Fruit fly (Drosophila melanogaster) whole organism, embryonic: ENCODE data around the gene CG34238.

Experiments used
- Bteb2 ChIP-seq: fragments of 200-800 bp; sonication (Bioruptor generic); optimal IDR thresholded peaks from 2 replicates; lab custom pipeline; 2016; ENCODE audit warnings: missing biosample characterization, missing genetic modification characterization
- CG10147 ChIP-seq: fragments of 200-800 bp; sonication (Bioruptor generic); optimal IDR thresholded peaks from 2 replicates; lab custom pipeline; 2019; ENCODE audit warnings: missing biosample characterization, mild to moderate bottlenecking, missing genetic modification characterization, moderate library complexity
- CG11723 ChIP-seq: fragments of 200-800 bp; sonication (Bioruptor generic); optimal IDR thresholded peaks from 2 replicates; lab custom pipeline; 2017; ENCODE audit warnings: missing biosample characterization, mild to moderate bottlenecking, missing genetic modification characterization
- CG1233 ChIP-seq: fragments of 200-800 bp; sonication (Bioruptor generic); optimal IDR thresholded peaks from 4 replicates; lab custom pipeline; 2018; ENCODE audit warnings: missing biosample characterization, mild to moderate bottlenecking, missing genetic modification characterization
- CG12769 ChIP-seq: fragments of 200-800 bp; sonication (Bioruptor generic); optimal IDR thresholded peaks from 2 replicates; lab custom pipeline; 2019; ENCODE audit warnings: missing biosample characterization, mild to moderate bottlenecking, missing genetic modification characterization, moderate library complexity
- CG13123 ChIP-seq: fragments of 200-800 bp; sonication (Bioruptor generic); optimal IDR thresholded peaks from 2 replicates; lab custom pipeline; 2016; ENCODE audit warnings: missing biosample characterization, missing genetic modification characterization
- CG13287 ChIP-seq: fragments of 200-800 bp; sonication (Bioruptor generic); IDR thresholded peaks from 2 replicates; pipeline ENCODE4 v1.3.6; 2022; ENCODE audit warnings: missing biosample characterization, missing genetic modification characterization; ENCODE audit not compliant: partially characterized antibody
- CG13894 ChIP-seq: fragments of 200-800 bp; sonication (Bioruptor generic); optimal IDR thresholded peaks from 3 replicates; lab custom pipeline; 2018; ENCODE audit warnings: missing biosample characterization, mild to moderate bottlenecking, missing genetic modification characterization, moderate library complexity
- CG15073 ChIP-seq: fragments of 200-800 bp; sonication (Bioruptor generic); optimal IDR thresholded peaks from 2 replicates; lab custom pipeline; 2016; ENCODE audit warnings: missing biosample characterization, missing genetic modification characterization
- CG15269 ChIP-seq: fragments of 200-800 bp; sonication (Bioruptor generic); optimal IDR thresholded peaks from 2 replicates; lab custom pipeline; 2018; ENCODE audit warnings: missing biosample characterization, mild to moderate bottlenecking, missing genetic modification characterization, moderate library complexity
- CG17829 ChIP-seq: fragments of 200-800 bp; optimal IDR thresholded peaks from 2 replicates; lab custom pipeline; 2019; ENCODE audit warnings: missing biosample characterization, mild to moderate bottlenecking, missing genetic modification characterization, moderate library complexity
- CG18262 ChIP-seq: fragments of 200-800 bp; optimal IDR thresholded peaks from 3 replicates; lab custom pipeline; 2019; ENCODE audit warnings: missing biosample characterization, mild to moderate bottlenecking, missing genetic modification characterization, moderate library complexity
- CG18599 ChIP-seq: fragments of 200-800 bp; sonication (Bioruptor generic); optimal IDR thresholded peaks from 3 replicates; lab custom pipeline; 2017; ENCODE audit warnings: missing biosample characterization, missing genetic modification characterization, mild to moderate bottlenecking, moderate library complexity, missing genetic modification reagents
- CG2199 ChIP-seq: fragments of 200-800 bp; sonication (Bioruptor generic); IDR thresholded peaks from 3 replicates; pipeline ENCODE4 v1.3.6; 2022; ENCODE audit warnings: missing biosample characterization, missing genetic modification characterization
- CG3065 ChIP-seq: fragments of 200-800 bp; sonication (Bioruptor generic); optimal IDR thresholded peaks from 2 replicates; lab custom pipeline; 2016; ENCODE audit warnings: missing biosample characterization, missing genetic modification characterization
- CG31441 ChIP-seq: fragments of 200-800 bp; sonication (Bioruptor generic); IDR thresholded peaks from 2 replicates; pipeline ENCODE4 v1.3.6; 2022; ENCODE audit warnings: missing biosample characterization, missing genetic modification characterization
- CG32772 ChIP-seq: fragments of 200-800 bp; sonication (Bioruptor generic); IDR thresholded peaks from 2 replicates; pipeline ENCODE4 v1.3.6; 2022; ENCODE audit warnings: missing biosample characterization, missing genetic modification characterization
- CG3847 ChIP-seq: fragments of 200-800 bp; sonication (Bioruptor generic); IDR thresholded peaks from 2 replicates; pipeline ENCODE4 v1.3.6; 2022; ENCODE audit warnings: missing biosample characterization, missing genetic modification characterization
- CG7556 ChIP-seq: fragments of 200-800 bp; sonication (Bioruptor generic); optimal IDR thresholded peaks from 2 replicates; lab custom pipeline; 2017; ENCODE audit warnings: missing biosample characterization, mild to moderate bottlenecking, missing genetic modification characterization
- CG7745 ChIP-seq: fragments of 200-800 bp; sonication (Bioruptor generic); optimal IDR thresholded peaks from 2 replicates; lab custom pipeline; 2018; ENCODE audit warnings: missing biosample characterization, mild to moderate bottlenecking, missing genetic modification characterization, moderate library complexity
- CG8359 ChIP-seq: fragments of 200-800 bp; sonication (Bioruptor generic); optimal IDR thresholded peaks from 2 replicates; lab custom pipeline; 2017; ENCODE audit warnings: missing biosample characterization, mild to moderate bottlenecking, missing genetic modification characterization, borderline replicate concordance
- Dbx ChIP-seq: fragments of 200-800 bp; sonication (Bioruptor generic); IDR thresholded peaks from 3 replicates; pipeline ENCODE4 v1.3.6; 2022; ENCODE audit warnings: missing biosample characterization, missing genetic modification characterization
- Doc2 ChIP-seq: fragments of 200-800 bp; sonication (Bioruptor generic); IDR thresholded peaks from 2 replicates; pipeline ENCODE4 v1.3.6; 2022; ENCODE audit warnings: missing biosample characterization, missing genetic modification characterization
- Elba2 ChIP-seq: fragments of 200-800 bp; sonication (Bioruptor generic); optimal IDR thresholded peaks from 3 replicates; lab custom pipeline; 2016; ENCODE audit warnings: missing biosample characterization, missing genetic modification characterization
- Fer1 ChIP-seq: fragments of 200-800 bp; sonication (Bioruptor generic); optimal IDR thresholded peaks from 2 replicates; lab custom pipeline; 2017; ENCODE audit warnings: missing biosample characterization, mild to moderate bottlenecking, missing genetic modification characterization
- GATAe ChIP-seq: fragments of 200-800 bp; sonication (Bioruptor generic); conservative IDR thresholded peaks from 2 replicates; pipeline ENCODE4 v1.3.6; 2022; ENCODE audit warnings: missing biosample characterization, missing genetic modification characterization
- Hand ChIP-seq: fragments of 200-800 bp; sonication (Bioruptor generic); optimal IDR thresholded peaks from 2 replicates; lab custom pipeline; 2017; ENCODE audit warnings: mild to moderate bottlenecking, missing biosample characterization, missing genetic modification reagents, missing genetic modification characterization
- Hmr ChIP-seq: fragments of 200-800 bp; sonication (Bioruptor generic); optimal IDR thresholded peaks from 3 replicates; lab custom pipeline; 2017; ENCODE audit warnings: mild to moderate bottlenecking, missing biosample characterization, missing genetic modification reagents, missing genetic modification characterization
- Hsf ChIP-seq: fragments of 200-800 bp; sonication (Bioruptor generic); optimal IDR thresholded peaks from 3 replicates; lab custom pipeline; 2016; ENCODE audit warnings: missing biosample characterization, missing genetic modification characterization
- Jarid2 ChIP-seq: fragments of 200-800 bp; sonication (Bioruptor generic); optimal IDR thresholded peaks from 3 replicates; lab custom pipeline; 2017; ENCODE audit warnings: mild to moderate bottlenecking, missing biosample characterization, missing genetic modification reagents, missing genetic modification characterization
- Kr ChIP-seq: fragments of 200-800 bp; sonication (Bioruptor generic); optimal IDR thresholded peaks from 2 replicates; lab custom pipeline; 2017; ENCODE audit warnings: missing biosample characterization, mild to moderate bottlenecking, missing genetic modification characterization
- Meics ChIP-seq: fragments of 200-800 bp; sonication (Bioruptor generic); optimal IDR thresholded peaks from 2 replicates; lab custom pipeline; 2017; ENCODE audit warnings: missing biosample characterization, mild to moderate bottlenecking, missing genetic modification characterization
- Sox102F ChIP-seq: fragments of 200-800 bp; sonication (Bioruptor generic); optimal IDR thresholded peaks from 2 replicates; lab custom pipeline; 2018; ENCODE audit warnings: missing biosample characterization, mild to moderate bottlenecking, missing genetic modification characterization, moderate library complexity
- Sry-β ChIP-seq: fragments of 200-800 bp; sonication (Bioruptor generic); optimal IDR thresholded peaks from 2 replicates; lab custom pipeline; 2018; ENCODE audit warnings: missing biosample characterization, mild to moderate bottlenecking, missing genetic modification characterization, moderate library complexity
- TFAM ChIP-seq: fragments of 200-800 bp; sonication (Bioruptor generic); optimal IDR thresholded peaks from 2 replicates; lab custom pipeline; 2017; ENCODE audit warnings: missing biosample characterization, missing genetic modification characterization, inconsistent platforms
- ab ChIP-seq: fragments of 200-800 bp; sonication (Bioruptor generic); optimal IDR thresholded peaks from 2 replicates; lab custom pipeline; 2016; ENCODE audit warnings: missing biosample characterization, missing genetic modification characterization
- btn ChIP-seq: fragments of 200-800 bp; sonication (Bioruptor generic); optimal IDR thresholded peaks from 2 replicates; lab custom pipeline; 2016; ENCODE audit warnings: missing biosample characterization, missing genetic modification characterization
- cas ChIP-seq: fragments of 200-800 bp; sonication (Bioruptor generic); IDR thresholded peaks from 2 replicates; pipeline ENCODE4 v1.3.6; 2022; ENCODE audit warnings: missing biosample characterization, missing genetic modification characterization
- chif ChIP-seq, 2 experiments: fragments of 200-800 bp; sonication (Bioruptor generic); optimal IDR thresholded peaks; 3 replicates each; lab custom pipeline; 2016; ENCODE audit warnings: missing biosample characterization in 2 of 2, missing genetic modification characterization in 2 of 2
- cwo ChIP-seq: fragments of 200-800 bp; sonication (Bioruptor generic); optimal IDR thresholded peaks from 3 replicates; lab custom pipeline; 2017; ENCODE audit warnings: missing biosample characterization, missing genetic modification characterization, mild to moderate bottlenecking, moderate library complexity, missing genetic modification reagents
- dati ChIP-seq: fragments of 200-800 bp; sonication (Bioruptor generic); IDR thresholded peaks from 2 replicates; pipeline ENCODE4 v1.3.6; 2022; ENCODE audit warnings: missing biosample characterization, missing genetic modification characterization
- dysf ChIP-seq: fragments of 200-800 bp; sonication (Bioruptor generic); IDR thresholded peaks from 3 replicates; pipeline ENCODE4 v1.3.6; 2022; ENCODE audit warnings: missing biosample characterization, missing genetic modification characterization
- eve ChIP-seq, 2 experiments: fragments of >200 bp; optimal IDR thresholded peaks; 2 replicates each; lab custom pipeline; 2017; ENCODE audit warnings: missing biosample characterization in 2 of 2, missing genetic modification characterization in 2 of 2
- fd64A ChIP-seq: fragments of 200-800 bp; sonication (Bioruptor generic); optimal IDR thresholded peaks from 3 replicates; lab custom pipeline; 2018; ENCODE audit warnings: missing biosample characterization, mild to moderate bottlenecking, missing genetic modification characterization
- grau ChIP-seq: fragments of 200-800 bp; optimal IDR thresholded peaks from 3 replicates; lab custom pipeline; 2019; ENCODE audit warnings: missing biosample characterization, mild to moderate bottlenecking, missing genetic modification characterization, moderate library complexity
- h ChIP-seq: fragments of >200 bp; optimal IDR thresholded peaks from 2 replicates; lab custom pipeline; 2017
- lab ChIP-seq: fragments of 200-800 bp; sonication (Bioruptor generic); optimal IDR thresholded peaks from 3 replicates; lab custom pipeline; 2017; ENCODE audit warnings: missing biosample characterization, missing genetic modification characterization, mild to moderate bottlenecking, moderate library complexity, missing genetic modification reagents
- prd ChIP-seq, 3 experiments: fragments of >200 bp in 2 of 3; fragments of 200-800 bp in 1 of 3; sonication (Bioruptor generic) in 1 of 3; optimal IDR thresholded peaks in 2 of 3; IDR thresholded peaks in 1 of 3; 2 replicates in 2 of 3; 3 replicates in 1 of 3; pipeline versions ENCODE4 v1.3.6 to Lab custom; 2017 to 2022; ENCODE audit warnings: missing biosample characterization in 1 of 3, missing genetic modification characterization in 1 of 3
- ro ChIP-seq: fragments of 200-800 bp; sonication (Bioruptor generic); IDR thresholded peaks from 2 replicates; pipeline ENCODE4 v1.3.6; 2022; ENCODE audit warnings: missing biosample characterization, missing genetic modification characterization
- sens ChIP-seq: fragments of 200-800 bp; sonication (Bioruptor generic); peaks from one replicate; lab custom pipeline; 2016; ENCODE audit warnings: missing biosample characterization, missing genetic modification characterization
- tx ChIP-seq: fragments of 200-800 bp; sonication (Bioruptor generic); optimal IDR thresholded peaks from 2 replicates; lab custom pipeline; 2016; ENCODE audit warnings: missing biosample characterization, missing genetic modification characterization

CG34238 gene

dm6 chr3L:10599512-10599911, 26.8 kb upstream of the CG34238 start (continued):
- TF ChIP-seq CG17829 (tag; lab: Kevin White, UChicago) (no peak), Elba2 (no peak), CG13894 (tag; lab: Kevin White, UChicago) (peak; percentile 14), grau (tag; lab: Kevin White, UChicago) (peak; percentile 20), CG11723 (GFP tag; lab: Kevin White, UChicago) (no peak), CG1233 (GFP tag; lab: Kevin White, UChicago) (no peak), sens (GFP tag; lab: Kevin White, UChicago) (peak; percentile 11), CG10147 (GFP tag; lab: Kevin White, UChicago) (peak; percentile 47), CG3065 (GFP tag; lab: Kevin White, UChicago) (no peak), cas (GFP tag; lab: Robert Waterston, UW) (no peak), Meics (peak; percentile 28), chif (GFP tag; optimal IDR thresholded peaks at IDR 0.05; lab: Kevin White, UChicago) (no peak), eve (GFP tag; optimal IDR thresholded peaks at IDR 0.05; lab: Kevin White, UChicago) (no peak), CG15073 (no peak), h (no peak), Sox102F (GFP tag; lab: Kevin White, UChicago) (no peak), Jarid2 (no peak), Doc2 (no peak), CG2199 (GFP tag; lab: Robert Waterston, UW) (no peak), CG7556 (peak; percentile 10), CG3847 (GFP tag; lab: Robert Waterston, UW) (no peak), CG32772 (GFP tag; lab: Robert Waterston, UW) (no peak), ro (GFP tag; lab: Robert Waterston, UW) (no peak), Kr (GFP tag; lab: Kevin White, UChicago) (no peak), TFAM (GFP tag; lab: Kevin White, UChicago) (no peak), fd64A (no peak), GATAe (no peak), CG8359 (no peak), CG18262 (tag; lab: Kevin White, UChicago) (no peak), CG13123 (no peak), Dbx (GFP tag; lab: Robert Waterston, UW) (0 out of 3 replicates have a peak, but pooled peaks have one; percentile 26), prd (optimal IDR thresholded peaks at IDR 0.05; lab: Kevin White, UChicago) (no peak), prd (GFP tag; IDR thresholded peaks at IDR 0.05; lab: Robert Waterston, UW) (no peak), dysf (GFP tag; lab: Robert Waterston, UW) (peak; percentile 20; the same call in 1 of the 3 replicates), CG15269 (peak; percentile 19), cwo (GFP tag; lab: Kevin White, UChicago) (peak; percentile 34), Hsf (GFP tag; lab: Kevin White, UChicago) (no peak), btn (GFP tag; lab: Kevin White, UChicago) (no peak), lab (peak; percentile 39), dati (GFP tag; lab: Robert Waterston, UW) (no peak), CG7745 (tag; lab: Kevin White, UChicago) (no peak), tx (GFP tag; lab: Kevin White, UChicago) (no peak), CG18599 (GFP tag; lab: Kevin White, UChicago) (peak; percentile 72), Hand (peak; percentile 13), ab (GFP tag; lab: Kevin White, UChicago) (no peak), CG12769 (tag; lab: Kevin White, UChicago) (no peak), Bteb2 (GFP tag; lab: Kevin White, UChicago) (no peak), CG31441 (no peak), Fer1 (GFP tag; lab: Kevin White, UChicago) (peak; percentile 42), Hmr (peak; percentile 37), CG13287 (GFP tag; lab: Robert Waterston, UW) (no peak), Sry-β (GFP tag; lab: Kevin White, UChicago) (no peak)
